Fruit fly (Drosophila melanogaster) whole organism, prepupa: ENCODE results near the gene Vm32E.

ENCODE experiments used
- Blimp-1 ChIP-seq: fragments of 200-800 bp; sonication (Bioruptor generic); optimal IDR thresholded peaks from 3 replicates; lab custom pipeline; 2017; ENCODE audit warnings: missing biosample characterization, missing genetic modification characterization, mild to moderate bottlenecking, moderate library complexity, missing genetic modification reagents
- CG11294 ChIP-seq: fragments of 200-800 bp; sonication (Bioruptor generic); IDR thresholded peaks from 2 replicates; pipeline ENCODE4 v1.3.6; 2022; ENCODE audit warnings: missing biosample characterization, missing genetic modification characterization
- CG11902 ChIP-seq: fragments of 200-800 bp; sonication (Bioruptor generic); optimal IDR thresholded peaks from 3 replicates; lab custom pipeline; 2016; ENCODE audit warnings: missing biosample characterization, missing genetic modification characterization
- CG15336 ChIP-seq: fragments of 200-800 bp; sonication (Bioruptor generic); IDR thresholded peaks from 2 replicates; pipeline ENCODE4 v1.3.6; 2022; ENCODE audit warnings: missing biosample characterization, missing genetic modification characterization
- CG1621 ChIP-seq: fragments of 200-800 bp; sonication (Bioruptor generic); optimal IDR thresholded peaks from 3 replicates; lab custom pipeline; 2018; ENCODE audit warnings: missing biosample characterization, mild to moderate bottlenecking, missing genetic modification characterization
- CG3032 ChIP-seq: fragments of 200-800 bp; optimal IDR thresholded peaks from 2 replicates; lab custom pipeline; 2019; ENCODE audit warnings: missing biosample characterization, mild to moderate bottlenecking, missing genetic modification characterization, moderate library complexity
- CG31627 ChIP-seq: fragments of 200-800 bp; sonication (Bioruptor generic); optimal IDR thresholded peaks from 3 replicates; lab custom pipeline; 2016; ENCODE audit warnings: missing biosample characterization, missing genetic modification characterization
- CG32006 ChIP-seq: fragments of 200-800 bp; sonication (Bioruptor generic); optimal IDR thresholded peaks from 3 replicates; lab custom pipeline; 2017; ENCODE audit warnings: missing biosample characterization, mild to moderate bottlenecking, missing genetic modification characterization
- CG6792 ChIP-seq: fragments of 200-800 bp; sonication (Bioruptor generic); optimal IDR thresholded peaks from 3 replicates; lab custom pipeline; 2016; ENCODE audit warnings: missing biosample characterization, missing genetic modification characterization
- CG7368 ChIP-seq: fragments of 200-800 bp; sonication (Bioruptor generic); optimal IDR thresholded peaks from 3 replicates; lab custom pipeline; 2016; ENCODE audit warnings: missing biosample characterization, missing genetic modification characterization
- CG8319 ChIP-seq: fragments of 200-800 bp; sonication (Bioruptor generic); optimal IDR thresholded peaks from 3 replicates; lab custom pipeline; 2016; ENCODE audit warnings: missing biosample characterization, missing genetic modification characterization
- CG8632 ChIP-seq: fragments of 200-800 bp; sonication (Bioruptor generic); optimal IDR thresholded peaks from 3 replicates; lab custom pipeline; 2016; ENCODE audit warnings: missing biosample characterization, missing genetic modification characterization
- Eip75B ChIP-seq: fragments of 200-800 bp; sonication (Bioruptor generic); optimal IDR thresholded peaks from 3 replicates; lab custom pipeline; 2016; ENCODE audit warnings: missing biosample characterization, missing genetic modification characterization
- Eip78C ChIP-seq: fragments of 200-800 bp; sonication (Bioruptor generic); peaks from one replicate; lab custom pipeline; 2016; ENCODE audit warnings: missing biosample characterization, missing genetic modification characterization
- Eip93F ChIP-seq: fragments of 200-800 bp; sonication (Bioruptor generic); optimal IDR thresholded peaks from 2 replicates; lab custom pipeline; 2016; ENCODE audit warnings: missing biosample characterization, mild to moderate bottlenecking, missing genetic modification characterization
- Ets21C ChIP-seq: fragments of 200-800 bp; sonication (Bioruptor generic); optimal IDR thresholded peaks from 3 replicates; lab custom pipeline; 2016; ENCODE audit warnings: missing biosample characterization, missing genetic modification characterization
- Hr39 ChIP-seq: fragments of 200-800 bp; sonication (Bioruptor generic); optimal IDR thresholded peaks from 2 replicates; lab custom pipeline; 2016; ENCODE audit warnings: missing biosample characterization, missing genetic modification characterization
- Hr4 ChIP-seq: fragments of 200-800 bp; sonication (Bioruptor generic); optimal IDR thresholded peaks from 3 replicates; lab custom pipeline; 2016; ENCODE audit warnings: missing biosample characterization, missing genetic modification characterization
- Lpt ChIP-seq: fragments of 200-800 bp; sonication (Bioruptor generic); optimal IDR thresholded peaks from 3 replicates; lab custom pipeline; 2016; ENCODE audit warnings: missing biosample characterization, missing genetic modification characterization
- Met ChIP-seq: fragments of 200-800 bp; sonication (Bioruptor generic); optimal IDR thresholded peaks from 3 replicates; lab custom pipeline; 2016; ENCODE audit warnings: missing biosample characterization, missing genetic modification characterization
- Smox ChIP-seq: fragments of 200-800 bp; sonication (Bioruptor generic); optimal IDR thresholded peaks from 3 replicates; lab custom pipeline; 2016; ENCODE audit warnings: missing biosample characterization, missing genetic modification characterization
- Sox14 ChIP-seq: fragments of 200-800 bp; sonication (Bioruptor generic); optimal IDR thresholded peaks from 3 replicates; lab custom pipeline; 2016; ENCODE audit warnings: missing biosample characterization, missing genetic modification characterization
- achi ChIP-seq: fragments of 200-800 bp; sonication (Bioruptor generic); optimal IDR thresholded peaks from 3 replicates; lab custom pipeline; 2016; ENCODE audit warnings: missing biosample characterization, missing genetic modification characterization
- cyc ChIP-seq: fragments of 200-800 bp; sonication (Bioruptor generic); optimal IDR thresholded peaks from 3 replicates; lab custom pipeline; 2016; ENCODE audit warnings: missing biosample characterization, missing genetic modification characterization
- dac ChIP-seq: fragments of 200-800 bp; sonication (Bioruptor generic); optimal IDR thresholded peaks from 2 replicates; lab custom pipeline; 2017; ENCODE audit warnings: missing biosample characterization, mild to moderate bottlenecking, missing genetic modification characterization
- dsx ChIP-seq: fragments of 200-800 bp; optimal IDR thresholded peaks from 3 replicates; lab custom pipeline; 2019; ENCODE audit warnings: missing biosample characterization, mild to moderate bottlenecking, missing genetic modification characterization, moderate library complexity; ENCODE audit not compliant: poor library complexity, severe bottlenecking
- eg ChIP-seq: fragments of 200-800 bp; sonication (Bioruptor generic); IDR thresholded peaks from 3 replicates; pipeline ENCODE4 v1.3.6; 2022; ENCODE audit warnings: missing biosample characterization, missing genetic modification characterization
- esn ChIP-seq: fragments of 200-800 bp; sonication (Bioruptor generic); optimal IDR thresholded peaks from 2 replicates; lab custom pipeline; 2016; ENCODE audit warnings: missing biosample characterization, mild to moderate bottlenecking, missing genetic modification characterization, moderate library complexity
- fd59A ChIP-seq: fragments of 200-800 bp; sonication (Bioruptor generic); optimal IDR thresholded peaks from 2 replicates; lab custom pipeline; 2017; ENCODE audit warnings: missing biosample characterization, mild to moderate bottlenecking, missing genetic modification characterization, missing genetic modification reagents
- fd85E ChIP-seq: fragments of 200-800 bp; sonication (Bioruptor generic); optimal IDR thresholded peaks from 3 replicates; lab custom pipeline; 2016; ENCODE audit warnings: missing biosample characterization, missing genetic modification characterization
- fkh ChIP-seq: fragments of 200-800 bp; sonication (Bioruptor generic); optimal IDR thresholded peaks from 3 replicates; lab custom pipeline; 2017; ENCODE audit warnings: missing biosample characterization, mild to moderate bottlenecking, missing genetic modification characterization, moderate library complexity
- lz ChIP-seq: fragments of 200-800 bp; sonication (Bioruptor generic); optimal IDR thresholded peaks from 3 replicates; lab custom pipeline; 2016; ENCODE audit warnings: missing biosample characterization, missing genetic modification characterization
- pdm3 ChIP-seq: fragments of 200-800 bp; sonication (Bioruptor generic); optimal IDR thresholded peaks from 3 replicates; lab custom pipeline; 2016; ENCODE audit warnings: missing biosample characterization, missing genetic modification characterization
- spab ChIP-seq: fragments of 200-800 bp; sonication (Bioruptor generic); optimal IDR thresholded peaks from 2 replicates; lab custom pipeline; 2017; ENCODE audit warnings: missing biosample characterization, mild to moderate bottlenecking, missing genetic modification characterization, missing genetic modification reagents
- svp ChIP-seq: fragments of 200-800 bp; sonication (Bioruptor generic); peaks from one replicate; lab custom pipeline; 2016; ENCODE audit warnings: missing biosample characterization, missing genetic modification characterization
- topi ChIP-seq: fragments of 200-800 bp; sonication (Bioruptor generic); optimal IDR thresholded peaks from 3 replicates; lab custom pipeline; 2016; ENCODE audit warnings: missing biosample characterization, missing genetic modification characterization
- vri ChIP-seq: fragments of 200-800 bp; sonication (Bioruptor generic); optimal IDR thresholded peaks from 3 replicates; lab custom pipeline; 2016; ENCODE audit warnings: missing biosample characterization, mild to moderate bottlenecking, missing genetic modification characterization

Vm32E gene

dm6 chr2L:11123499-11123898, 48.0 kb downstream of the Vm32E start, which contains the start of the genes Csl4 and Nup160 (continued):
- TF ChIP-seq CG3032: no peak
- TF ChIP-seq spab (GFP tag; lab: Kevin White, UChicago): no peak
- peak; percentile 87 for TF ChIP-seq esn (GFP tag; lab: Kevin White, UChicago)
- peak; percentile 59 for TF ChIP-seq CG15336 (GFP tag; lab: Robert Waterston, UW)
- TF ChIP-seq Eip78C (GFP tag; lab: Kevin White, UChicago): no peak
- TF ChIP-seq CG11294: 0 out of 2 replicates have a peak, but pooled peaks have one; percentile 48
- no peak for TF ChIP-seq Blimp-1
- TF ChIP-seq svp (GFP tag; lab: Kevin White, UChicago): no peak
- TF ChIP-seq cyc (GFP tag; lab: Kevin White, UChicago): peak; percentile 84
- TF ChIP-seq Hr4 (GFP tag; lab: Kevin White, UChicago): no peak
- TF ChIP-seq dsx (GFP tag; lab: Kevin White, UChicago): no peak
- TF ChIP-seq CG8319: peak; percentile 67
- TF ChIP-seq fkh (GFP tag; lab: Kevin White, UChicago): no peak
- TF ChIP-seq fd59A: no peak
- no peak for TF ChIP-seq Met
- TF ChIP-seq CG8632 (GFP tag; lab: Kevin White, UChicago): no peak
- no peak; the same call in 2 of the 3 replicates for TF ChIP-seq eg (GFP tag; lab: Robert Waterston, UW)
- no peak for TF ChIP-seq Lpt
- no peak for TF ChIP-seq Sox14 (GFP tag; lab: Kevin White, UChicago)
- peak; percentile 87 for TF ChIP-seq CG31627 (GFP tag; lab: Kevin White, UChicago)
- TF ChIP-seq Smox (GFP tag; lab: Kevin White, UChicago): no peak
- TF ChIP-seq achi: peak; percentile 81
- TF ChIP-seq CG7368 (GFP tag; lab: Kevin White, UChicago): no peak
- no peak for TF ChIP-seq Eip75B (GFP tag; lab: Kevin White, UChicago)
- no peak for TF ChIP-seq dac (GFP tag; lab: Kevin White, UChicago)
- no peak for TF ChIP-seq pdm3 (GFP tag; lab: Kevin White, UChicago)
- TF ChIP-seq Eip93F (GFP tag; lab: Kevin White, UChicago): peak; percentile 31
- peak; percentile 84 for TF ChIP-seq topi
- peak; percentile 70 for TF ChIP-seq CG6792 (GFP tag; lab: Kevin White, UChicago)
- no peak for TF ChIP-seq vri (GFP tag; lab: Kevin White, UChicago)
- peak; percentile 86 for TF ChIP-seq lz (GFP tag; lab: Kevin White, UChicago)
- peak; percentile 88 for TF ChIP-seq Hr39 (GFP tag; lab: Kevin White, UChicago)
- no peak for TF ChIP-seq Ets21C
- TF ChIP-seq fd85E (GFP tag; lab: Kevin White, UChicago): no peak
- no peak for TF ChIP-seq CG32006 (GFP tag; lab: Kevin White, UChicago)

DNA sequence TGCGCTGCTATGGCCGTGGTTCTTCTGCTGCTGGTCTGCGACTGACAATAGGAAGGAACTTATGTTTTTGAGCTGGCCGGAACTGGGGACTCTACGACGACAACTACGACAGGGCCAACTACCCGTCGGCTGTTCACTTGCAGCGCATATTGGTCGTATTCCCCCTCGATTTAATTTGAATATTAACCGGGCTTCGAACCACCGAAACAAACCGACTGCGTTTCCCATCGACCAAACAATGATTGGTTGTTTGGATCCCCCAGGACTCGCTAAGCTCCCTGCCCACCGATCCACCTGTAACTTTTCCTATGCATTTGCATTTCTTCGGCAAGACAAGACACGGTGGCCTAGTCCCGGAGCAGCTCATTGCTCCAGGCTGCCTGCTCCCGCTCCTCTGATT, 49.9 kb downstream of the Vm32E start, which contains the start of gene Dnaaf4:
TSS of gene Dnaaf4 (minus strand) at position 101 of the 400 bp plus-strand sequence.
- TF ChIP-seq Hr39 (GFP tag; lab: Kevin White, UChicago) (no peak), CG7368 (GFP tag; lab: Kevin White, UChicago) (no peak), CG32006 (GFP tag; lab: Kevin White, UChicago) (no peak), Ets21C (no peak), CG6792 (GFP tag; lab: Kevin White, UChicago) (no peak), CG15336 (GFP tag; lab: Robert Waterston, UW) (no peak), CG1621 (tag; lab: Kevin White, UChicago) (no peak), Smox (GFP tag; lab: Kevin White, UChicago) (no peak), CG11294 (no peak), Met (no peak), CG11902 (no peak), CG8319 (no peak)
